Fruit fly (Drosophila melanogaster): ENCODE results near the gene mRpL38.
A peak's percentile ranks its signal among the peaks of the same experiment; 100 is the strongest.

mRpL38 gene

dm6 chrX:14213509-14214154, 12.5 kb upstream of the mRpL38 start (continued):
- TF ChIP-seq CG3407 (GFP tag; optimal IDR thresholded peaks at IDR 0.05) (peak; percentile 24), Stat92E (GFP tag; optimal IDR thresholded peaks at IDR 0.05) (no peak), mirr (GFP tag; optimal IDR thresholded peaks at IDR 0.05) (peak; percentile 7), CG13894 (tag; optimal IDR thresholded peaks at IDR 0.05) (peak; percentile 49), vvl (GFP tag; IDR thresholded peaks at IDR 0.05) (peak; percentile 43; the same call in 1 of the 2 replicates), gcm (GFP tag; optimal IDR thresholded peaks at IDR 0.05) (peak; percentile 39), Camta (GFP tag; optimal IDR thresholded peaks at IDR 0.05) (peak; percentile 28), CG14441 (GFP tag; IDR thresholded peaks at IDR 0.05) (peak; percentile 31; the same call in 1 of the 2 replicates), slbo (GFP tag; IDR thresholded peaks at IDR 0.05) (peak; percentile 48; the same call in 1 of the 2 replicates), abd-A (tag; optimal IDR thresholded peaks at IDR 0.05) (peak; percentile 53), Sox102F (GFP tag; optimal IDR thresholded peaks at IDR 0.05) (peak; percentile 51), MESR4 (GFP tag; optimal IDR thresholded peaks at IDR 0.05) (no peak), dysf (GFP tag; IDR thresholded peaks at IDR 0.05) (peak; percentile 51; the same call in 1 of the 3 replicates), Xrp1 (GFP tag; IDR thresholded peaks at IDR 0.05) (peak; percentile 55), ken (GFP tag; IDR thresholded peaks at IDR 0.05) (no peak), Nf-YB (GFP tag; optimal IDR thresholded peaks at IDR 0.05) (no peak), CG12299 (tag; optimal IDR thresholded peaks at IDR 0.05) (peak; percentile 38), seq (GFP tag; IDR thresholded peaks at IDR 0.05) (peak; percentile 45; the same call in 1 of the 2 replicates), E2f1 (GFP tag; IDR thresholded peaks at IDR 0.05) (peak; percentile 45; the same call in 1 of the 2 replicates), gem (tag; optimal IDR thresholded peaks at IDR 0.05) (peak; percentile 67), sd (tag; optimal IDR thresholded peaks at IDR 0.05) (no peak), sug (tag; optimal IDR thresholded peaks at IDR 0.05) (peak; percentile 14), CG14014 (GFP tag; IDR thresholded peaks at IDR 0.05) (0 out of 2 replicates have a peak, but pooled peaks have one; percentile 37), cg (GFP tag; optimal IDR thresholded peaks at IDR 0.05) (peak; percentile 64), dmrt99B (tag; optimal IDR thresholded peaks at IDR 0.05) (peak; percentile 64), tx (GFP tag; optimal IDR thresholded peaks at IDR 0.05) (peak; percentile 15), shn (GFP tag; optimal IDR thresholded peaks at IDR 0.05) (peak; percentile 24), CG12071 (GFP tag; optimal IDR thresholded peaks at IDR 0.05) (peak; percentile 13), CkIIα-i1 (GFP tag; IDR thresholded peaks at IDR 0.05) (no peak), yki (optimal IDR thresholded peaks at IDR 0.05) (no peak), wor (GFP tag; IDR thresholded peaks at IDR 0.05) (no peak), Atf6 (GFP tag; IDR thresholded peaks at IDR 0.05) (0 out of 2 replicates have a peak, but pooled peaks have one; percentile 35), Antp (GFP tag; optimal IDR thresholded peaks at IDR 0.05) (peak; percentile 22), ci (GFP tag; IDR thresholded peaks at IDR 0.05) (0 out of 3 replicates have a peak, but pooled peaks have one; percentile 31), crc (GFP tag; optimal IDR thresholded peaks at IDR 0.05) (no peak), Myb (GFP tag; optimal IDR thresholded peaks at IDR 0.05) (peak; percentile 25), CG18262 (tag; optimal IDR thresholded peaks at IDR 0.05) (peak; percentile 46), CG1832 (GFP tag; optimal IDR thresholded peaks at IDR 0.05) (no peak), CG6689 (GFP tag; IDR thresholded peaks at IDR 0.05) (peak; percentile 40; the same call in 1 of the 2 replicates), inv (GFP tag; IDR thresholded peaks at IDR 0.05; ENCODE audit: partially characterized antibody) (no peak), NFAT (GFP tag; IDR thresholded peaks at IDR 0.05) (no peak), CG17359 (tag; optimal IDR thresholded peaks at IDR 0.05) (peak; percentile 44), Spps (tag; optimal IDR thresholded peaks at IDR 0.05) (no peak), CG12219 (GFP tag; optimal IDR thresholded peaks at IDR 0.05) (no peak), row (GFP tag; IDR thresholded peaks at IDR 0.05) (peak; percentile 59), CG2120 (GFP tag; optimal IDR thresholded peaks at IDR 0.05) (peak; percentile 50), C15 (GFP tag; IDR thresholded peaks at IDR 0.05) (no peak), H2.0 (GFP tag; IDR thresholded peaks at IDR 0.05) (no peak), CG7928 (GFP tag; optimal IDR thresholded peaks at IDR 0.05) (no peak)

All from whole organism, embryonic.